Worm (Caenorhabditis elegans) whole organism, L1 larva: ENCODE measurements around the gene nhr-6.

Experiments used
- C34B4.2 ChIP-seq: sonication (generic microtip); optimal IDR thresholded peaks from 2 replicates; lab custom pipeline; 2017; ENCODE audit warnings: mild to moderate bottlenecking, missing genetic modification characterization, missing compliant biosample characterization
- F16B12.6 ChIP-seq: fragments of 150-350 bp; optimal IDR thresholded peaks from 2 replicates; lab custom pipeline; 2014; ENCODE audit warnings: missing biosample characterization, missing genetic modification characterization
- aha-1 ChIP-seq: fragments of 150-350 bp; optimal IDR thresholded peaks from 2 replicates; lab custom pipeline; 2014; ENCODE audit warnings: missing biosample characterization, missing genetic modification characterization
- alr-1 ChIP-seq: fragments of 200-800 bp; sonication (Bioruptor generic); optimal IDR thresholded peaks from 2 replicates; lab custom pipeline; 2018; ENCODE audit warnings: borderline replicate concordance, mild to moderate bottlenecking, missing genetic modification characterization, missing compliant biosample characterization
- aly-2 ChIP-seq: fragments of 150-350 bp; optimal IDR thresholded peaks from 2 replicates; lab custom pipeline; 2014; ENCODE audit warnings: missing biosample characterization, missing genetic modification characterization
- ceh-63 ChIP-seq: fragments of 200-800 bp; sonication (Bioruptor generic); optimal IDR thresholded peaks from 2 replicates; lab custom pipeline; 2018; ENCODE audit warnings: mild to moderate bottlenecking, missing genetic modification characterization, missing compliant biosample characterization
- dsc-1 ChIP-seq: sonication (generic microtip); optimal IDR thresholded peaks from 2 replicates; lab custom pipeline; 2016; ENCODE audit warnings: mild to moderate bottlenecking, missing genetic modification characterization, missing compliant biosample characterization
- efl-1 ChIP-seq, 4 experiments: fragments of 150-350 bp; optimal IDR thresholded peaks in 3 of 4; peaks in 1 of 4; 1 replicate in 1 of 4; 2 replicates in 3 of 4; lab custom pipeline; 2014; ENCODE audit warnings: missing biosample characterization in 2 of 4, missing genetic modification characterization in 2 of 4, missing genetic modification reagents in 2 of 4
- egl-13 ChIP-seq: sonication (generic microtip); optimal IDR thresholded peaks from 2 replicates; lab custom pipeline; 2016; ENCODE audit warnings: missing genotype, missing genetic modification reagents, missing genetic modification characterization, missing compliant biosample characterization
- elt-2 ChIP-seq: sonication (generic microtip); optimal IDR thresholded peaks from 2 replicates; lab custom pipeline; 2016; ENCODE audit warnings: missing genetic modification characterization, mild to moderate bottlenecking, inconsistent platforms, missing compliant biosample characterization, missing genetic modification reagents
- elt-3 ChIP-seq, 6 experiments: fragments of 150-350 bp in 1 of 6; sonication (generic microtip); optimal IDR thresholded peaks; 2 replicates each; lab custom pipeline; 2017 to 2018; ENCODE audit warnings: missing biosample characterization in 6 of 6, missing genetic modification characterization in 6 of 6, inconsistent platforms in 1 of 6
- fkh-10 ChIP-seq: sonication (generic microtip); optimal IDR thresholded peaks from 2 replicates; lab custom pipeline; 2017; ENCODE audit warnings: missing biosample characterization, missing genetic modification reagents, missing genetic modification characterization
- fkh-8 ChIP-seq: sonication (generic microtip); optimal IDR thresholded peaks from 2 replicates; lab custom pipeline; 2016; ENCODE audit warnings: mild to moderate bottlenecking, missing genetic modification characterization, missing compliant biosample characterization
- hlh-17 ChIP-seq: fragments of 200-800 bp; sonication (Bioruptor generic); optimal IDR thresholded peaks from 2 replicates; lab custom pipeline; 2018; ENCODE audit warnings: missing genetic modification characterization, mild to moderate bottlenecking, missing compliant biosample characterization, moderate library complexity, borderline replicate concordance
- hlh-4 ChIP-seq: sonication (generic microtip); optimal IDR thresholded peaks from 2 replicates; lab custom pipeline; 2016; ENCODE audit warnings: mild to moderate bottlenecking, missing genetic modification characterization, missing compliant biosample characterization
- irx-1 ChIP-seq: sonication (generic microtip); optimal IDR thresholded peaks from 2 replicates; lab custom pipeline; 2016; ENCODE audit warnings: missing genetic modification characterization, missing compliant biosample characterization
- lin-13 ChIP-seq: fragments of 150-350 bp; optimal IDR thresholded peaks from 2 replicates; lab custom pipeline; 2014; ENCODE audit warnings: missing biosample characterization, missing genetic modification reagents, missing genetic modification characterization
- lin-14 ChIP-seq: fragments of 200-800 bp; sonication (Bioruptor generic); optimal IDR thresholded peaks from 2 replicates; lab custom pipeline; 2018; ENCODE audit warnings: mild to moderate bottlenecking, missing genetic modification characterization, moderate library complexity, missing compliant biosample characterization
- lin-15B ChIP-seq: fragments of 150-350 bp; sonication (generic microtip); optimal IDR thresholded peaks from 3 replicates; lab custom pipeline; 2014; ENCODE audit warnings: missing biosample characterization, missing genetic modification characterization
- mab-9 ChIP-seq: fragments of 200-800 bp; sonication (Bioruptor generic); IDR thresholded peaks from 2 replicates; pipeline ENCODE4 v1.3.6; 2022; ENCODE audit warnings: missing genetic modification reagents, missing genetic modification characterization, missing compliant biosample characterization
- mdl-1 ChIP-seq, 2 experiments: fragments of 150-350 bp; optimal IDR thresholded peaks; 2 replicates each; lab custom pipeline; 2014 to 2017; ENCODE audit warnings: missing biosample characterization in 2 of 2, missing genetic modification characterization in 2 of 2, inconsistent platforms in 1 of 2
- mef-2 ChIP-seq: fragments of 150-350 bp; optimal IDR thresholded peaks from 2 replicates; lab custom pipeline; 2014; ENCODE audit warnings: missing biosample characterization, missing genetic modification characterization
- mep-1 ChIP-seq: fragments of 150-350 bp; optimal IDR thresholded peaks from 2 replicates; lab custom pipeline; 2014; ENCODE audit warnings: missing biosample characterization, missing genetic modification characterization
- nhr-12 ChIP-seq: sonication (generic microtip); optimal IDR thresholded peaks from 2 replicates; lab custom pipeline; 2017; ENCODE audit warnings: missing biosample characterization, missing genetic modification characterization
- nhr-20 ChIP-seq: sonication (generic microtip); optimal IDR thresholded peaks from 2 replicates; lab custom pipeline; 2016; ENCODE audit warnings: mild to moderate bottlenecking, missing genetic modification characterization, missing compliant biosample characterization
- nhr-28 ChIP-seq: fragments of 150-350 bp; optimal IDR thresholded peaks from 2 replicates; lab custom pipeline; 2014; ENCODE audit warnings: missing biosample characterization, missing genetic modification characterization
- nhr-47 ChIP-seq: sonication (generic microtip); optimal IDR thresholded peaks from 2 replicates; lab custom pipeline; 2016; ENCODE audit warnings: mild to moderate bottlenecking, missing genetic modification characterization, moderate library complexity, missing compliant biosample characterization
- nhr-71 ChIP-seq: sonication (generic microtip); optimal IDR thresholded peaks from 2 replicates; lab custom pipeline; 2016; ENCODE audit warnings: mild to moderate bottlenecking, missing genetic modification characterization, moderate library complexity, missing compliant biosample characterization
- nhr-85 ChIP-seq: sonication (generic microtip); peaks from one replicate; lab custom pipeline; 2016; ENCODE audit warnings: missing genetic modification characterization, inconsistent platforms, missing compliant biosample characterization
- pax-3 ChIP-seq: fragments of 200-800 bp; sonication (Bioruptor generic); optimal IDR thresholded peaks from 2 replicates; lab custom pipeline; 2018; ENCODE audit warnings: mild to moderate bottlenecking, missing genetic modification characterization, moderate library complexity, missing compliant biosample characterization
- snpc-4 ChIP-seq: fragments of 150-350 bp; optimal IDR thresholded peaks from 2 replicates; lab custom pipeline; 2014; ENCODE audit warnings: missing biosample characterization, missing genetic modification characterization
- snu-23 ChIP-seq: sonication (generic microtip); optimal IDR thresholded peaks from 2 replicates; lab custom pipeline; 2016; ENCODE audit warnings: missing genetic modification characterization, missing compliant biosample characterization
- sptf-1 ChIP-seq: fragments of 150-350 bp; optimal IDR thresholded peaks from 2 replicates; lab custom pipeline; 2014; ENCODE audit warnings: missing biosample characterization, missing genetic modification characterization
- unc-98 ChIP-seq: fragments of 200-800 bp; sonication (Bioruptor generic); IDR thresholded peaks from 2 replicates; pipeline ENCODE4 v1.3.6; 2022; ENCODE audit warnings: missing genetic modification characterization, missing compliant biosample characterization
- vab-15 ChIP-seq: sonication (generic microtip); optimal IDR thresholded peaks from 2 replicates; lab custom pipeline; 2017; ENCODE audit warnings: missing genotype, mild to moderate bottlenecking, missing genetic modification characterization, missing compliant biosample characterization
- xbp-1 ChIP-seq: sonication (generic microtip); optimal IDR thresholded peaks from 2 replicates; lab custom pipeline; 2016; ENCODE audit warnings: missing genetic modification characterization, missing compliant biosample characterization
- zag-1 ChIP-seq: fragments of 150-350 bp; optimal IDR thresholded peaks from 2 replicates; lab custom pipeline; 2014; ENCODE audit warnings: missing biosample characterization, missing genetic modification characterization

The nhr-6 gene

DNA sequence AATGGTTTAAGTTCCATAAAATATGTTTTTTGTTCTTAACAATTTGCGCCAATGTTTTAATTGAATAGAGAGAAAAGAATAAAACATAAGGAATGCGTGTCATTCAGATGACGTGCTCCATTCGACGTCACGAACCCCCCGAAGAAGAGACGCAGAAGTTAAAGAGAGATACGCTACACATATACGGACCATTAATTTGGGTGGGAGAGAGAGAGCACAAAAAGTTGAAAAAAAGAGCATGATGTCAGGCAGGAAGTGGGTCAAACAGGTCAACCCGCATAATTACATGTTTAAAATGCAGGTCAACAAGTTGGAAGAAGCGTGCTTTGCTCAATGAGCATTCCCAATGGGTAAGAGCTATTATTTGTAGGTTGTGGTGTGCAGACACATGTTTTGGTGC is 13.1 kb upstream of the nhr-6 start (continued):
- TF ChIP-seq lin-15B (tag; lab: Kevin White, UChicago) (no peak), elt-2 (tag; lab: Kevin White, UChicago) (no peak), nhr-85 (tag; lab: Kevin White, UChicago) (no peak), F16B12.6 (tag; lab: Kevin White, UChicago) (no peak)
- TF ChIP-seq, all 84 proteins: peak for 10

DNA sequence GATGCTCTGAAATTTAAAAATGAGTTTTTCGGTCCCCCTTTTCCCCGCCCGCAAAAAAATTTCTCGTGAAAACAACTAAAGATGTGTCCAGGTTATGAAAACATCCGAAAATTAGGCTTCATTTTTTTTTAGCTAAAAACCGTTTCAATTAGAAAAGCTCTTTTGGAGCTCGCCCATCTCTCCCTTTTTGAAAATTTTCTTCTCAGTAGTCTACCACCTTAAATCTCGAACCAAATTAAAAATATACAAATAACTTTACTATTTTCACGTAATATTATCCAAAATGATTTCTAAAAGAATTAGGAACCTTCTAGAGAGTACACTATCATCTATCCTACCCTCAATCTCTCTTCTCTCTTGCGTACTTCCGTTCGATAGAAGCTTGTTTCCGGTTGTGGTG is 11.1 kb upstream of the nhr-6 start:
- TF ChIP-seq sptf-1 (tag; lab: Kevin White, UChicago) (peak; percentile 6), snpc-4 (no peak)

DNA sequence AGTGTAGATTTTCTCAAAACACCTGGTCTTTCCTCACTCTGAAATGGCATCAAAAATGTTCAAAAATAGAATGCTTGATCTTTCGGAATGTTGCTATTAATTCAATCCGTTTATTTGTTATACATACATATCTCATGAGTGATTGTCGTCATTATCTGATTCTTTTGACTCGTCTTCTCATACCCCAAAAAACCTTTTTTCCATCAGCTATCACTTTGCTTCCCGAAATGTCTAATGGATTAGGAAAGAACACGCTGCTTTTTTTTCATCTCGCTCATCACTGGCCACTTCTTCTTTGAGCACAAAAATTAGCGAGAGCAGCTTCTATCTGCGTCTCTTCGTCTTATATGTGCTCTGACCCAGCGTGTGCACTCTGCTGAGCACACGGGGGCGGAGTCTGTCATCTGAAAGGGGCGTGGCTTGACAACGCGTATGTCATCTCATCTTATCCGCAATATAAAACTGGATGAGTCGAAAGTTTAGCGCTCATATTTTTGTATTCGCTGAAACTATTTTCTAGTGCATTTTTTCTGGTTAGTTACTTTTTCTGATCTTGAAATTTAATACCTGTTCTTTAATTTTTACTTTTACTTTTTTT is 8.5 kb upstream of the nhr-6 start:
- TF ChIP-seq nhr-47 (tag; lab: Kevin White, UChicago) (peak; percentile 12), dsc-1 (tag; lab: Kevin White, UChicago) (peak; percentile 42), C34B4.2 (tag; lab: Kevin White, UChicago) (no peak), pax-3 (tag; lab: Kevin White, UChicago) (peak; percentile 97), mab-9 (GFP tag; lab: Robert Waterston, UW) (no peak), egl-13 (tag; lab: Kevin White, UChicago) (peak; percentile 32), lin-14 (GFP tag; lab: Kevin White, UChicago) (peak; percentile 5)
- TF ChIP-seq, all 84 proteins: peak for 5

DNA sequence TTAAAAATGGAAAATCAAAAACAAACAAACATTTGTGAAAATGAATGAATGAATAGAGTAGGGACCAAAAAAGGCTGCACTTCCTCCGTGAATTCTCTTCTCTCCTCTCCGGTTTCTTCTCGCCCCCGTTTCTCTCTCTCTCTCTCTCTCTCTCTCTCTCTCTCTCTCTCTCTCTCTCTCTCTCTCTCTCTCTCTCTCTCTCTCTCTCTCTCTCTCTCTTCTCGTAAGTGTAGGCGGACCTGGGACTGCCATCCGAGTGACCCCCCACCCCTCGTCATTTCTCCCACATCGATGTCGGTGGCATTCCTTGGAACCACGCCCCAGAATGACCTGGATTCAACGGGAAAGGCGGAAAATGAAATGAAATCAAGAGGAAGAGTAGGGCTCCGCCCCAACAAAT is 6.6 kb upstream of the nhr-6 start:
- no peak for TF ChIP-seq irx-1 (tag; lab: Kevin White, UChicago)
- TF ChIP-seq xbp-1, result no peak
- peak; percentile 52 for TF ChIP-seq lin-14 (GFP tag; lab: Kevin White, UChicago)
- 0 out of 2 replicates have a peak, but pooled peaks have one; percentile 30 for TF ChIP-seq mab-9 (GFP tag; lab: Robert Waterston, UW)
- TF ChIP-seq fkh-8 (tag; lab: Kevin White, UChicago), result no peak
- TF ChIP-seq efl-1 (optimal IDR thresholded peaks at IDR 0.05; lab: Kevin White, UChicago), result peak; percentile 1 to 7
- no peak for TF ChIP-seq efl-1 (GFP tag; optimal IDR thresholded peaks at IDR 0.05 in 1 of 2; lab: Kevin White, UChicago)
- TF ChIP-seq lin-13 (GFP tag; lab: Kevin White, UChicago), result no peak

DNA sequence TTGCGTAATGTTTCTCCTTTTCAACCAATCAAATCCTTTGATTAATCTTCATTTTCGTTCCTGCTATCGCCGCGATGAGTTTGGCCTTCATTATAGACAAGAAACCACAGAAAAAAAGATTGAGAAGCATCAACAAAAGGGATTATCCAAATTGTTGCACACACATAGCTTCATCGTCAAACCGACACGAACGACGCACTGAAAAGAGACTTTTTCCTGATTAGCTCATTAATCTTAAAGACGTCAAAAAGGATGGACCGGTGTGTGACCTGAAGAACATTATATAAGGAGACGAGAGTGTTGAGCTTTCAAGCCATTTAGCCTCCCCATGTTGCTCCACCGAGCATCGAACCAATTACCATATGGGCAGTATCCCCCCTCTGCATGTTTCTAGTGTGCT is 3.6 kb upstream of the nhr-6 start:
- TF ChIP-seq nhr-12, result no peak
- peak; percentile 92 for TF ChIP-seq dsc-1 (tag; lab: Kevin White, UChicago)
- TF ChIP-seq alr-1 (tag; lab: Kevin White, UChicago), result no peak
- no peak for TF ChIP-seq zag-1 (tag; lab: Kevin White, UChicago)
- no peak for TF ChIP-seq aly-2
- TF ChIP-seq pax-3 (tag; lab: Kevin White, UChicago), result peak; percentile 98
- TF ChIP-seq mdl-1 (tag; optimal IDR thresholded peaks at IDR 0.05; lab: Kevin White, UChicago), result no peak
- TF ChIP-seq mef-2 (tag; lab: Kevin White, UChicago), result no peak
- no peak for TF ChIP-seq mep-1
- TF ChIP-seq hlh-4, result no peak

DNA sequence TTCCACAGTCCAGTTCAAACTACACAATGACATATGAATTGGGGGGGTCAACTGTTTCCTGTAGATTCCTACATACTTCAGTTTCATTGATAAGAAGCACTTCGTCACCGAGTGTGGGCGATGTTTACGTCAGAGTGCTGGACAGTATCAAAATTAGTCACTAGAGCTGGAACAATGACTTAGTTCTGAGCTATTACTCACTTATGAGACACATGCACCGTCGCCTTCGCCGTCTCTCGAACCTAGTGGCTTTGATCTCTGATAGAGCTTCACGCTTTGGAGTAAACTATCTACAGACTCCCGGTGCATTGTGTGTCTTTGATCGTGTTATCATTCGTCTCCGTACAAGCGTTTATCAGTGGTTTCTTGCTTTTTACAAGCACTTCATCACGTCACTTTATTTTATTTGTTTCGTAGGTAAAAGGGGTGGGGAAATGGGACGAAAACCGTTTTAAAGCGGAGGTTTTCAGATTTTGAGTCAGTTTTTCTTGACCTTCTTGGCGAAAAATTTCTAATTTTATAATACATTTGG is 1.9 kb upstream of the nhr-6 start:
- peak; percentile 79 for TF ChIP-seq elt-2 (tag; lab: Kevin White, UChicago)
- no peak for TF ChIP-seq lin-14 (GFP tag; lab: Kevin White, UChicago)
- peak; percentile 79 for TF ChIP-seq pax-3 (tag; lab: Kevin White, UChicago)
- TF ChIP-seq nhr-20 (tag; lab: Kevin White, UChicago), result peak; percentile 12
- TF ChIP-seq lin-15B (tag; lab: Kevin White, UChicago), result no peak
- TF ChIP-seq elt-3 (tag; optimal IDR thresholded peaks at IDR 0.05; lab: Kevin White, UChicago), result no peak
- TF ChIP-seq hlh-17 (GFP tag; lab: Kevin White, UChicago), result no peak
- TF ChIP-seq fkh-10, result no peak
- peak; percentile 7 for TF ChIP-seq nhr-71 (tag; lab: Kevin White, UChicago)
- no peak for TF ChIP-seq aha-1 (tag; lab: Kevin White, UChicago)
- TF ChIP-seq mdl-1 (tag; optimal IDR thresholded peaks at IDR 0.05; lab: Kevin White, UChicago), result no peak
- TF ChIP-seq ceh-63 (GFP tag; lab: Kevin White, UChicago), result no peak
- no peak for TF ChIP-seq nhr-12
- no peak for TF ChIP-seq unc-98
- no peak for TF ChIP-seq vab-15
- no peak for TF ChIP-seq snu-23 (GFP tag; lab: Kevin White, UChicago)
- no peak for TF ChIP-seq nhr-28
- TF ChIP-seq snpc-4, result no peak
- no peak for TF ChIP-seq mep-1
- TF ChIP-seq, all 84 proteins: peak for 4
